Worm (Caenorhabditis elegans) whole organism, late embryonic: Measurements from ENCODE around the gene msp-81.

Experiments used
- C38D4.7 ChIP-seq: fragments of 200-800 bp; sonication (Bioruptor generic); optimal IDR thresholded peaks from 2 replicates; lab custom pipeline; 2018; ENCODE audit warnings: mild to moderate bottlenecking, missing genetic modification characterization, moderate library complexity, missing compliant biosample characterization
- F13H6.1 ChIP-seq: sonication (generic microtip); optimal IDR thresholded peaks from 2 replicates; lab custom pipeline; 2016; ENCODE audit warnings: missing genetic modification characterization, missing compliant biosample characterization
- Y22D7AL.16 ChIP-seq: sonication (generic microtip); optimal IDR thresholded peaks from 2 replicates; lab custom pipeline; 2016; ENCODE audit warnings: missing genetic modification characterization, missing compliant biosample characterization
- ahr-1 ChIP-seq: sonication (generic microtip); optimal IDR thresholded peaks from 2 replicates; lab custom pipeline; 2016; ENCODE audit warnings: missing genetic modification characterization, missing compliant biosample characterization
- ama-1 ChIP-seq: fragments of 150-350 bp; optimal IDR thresholded peaks from 2 replicates; lab custom pipeline; 2014
- ceh-14 ChIP-seq: sonication (generic microtip); optimal IDR thresholded peaks from 2 replicates; lab custom pipeline; 2016; ENCODE audit warnings: missing genotype, missing genetic modification characterization, missing compliant biosample characterization
- ceh-18 ChIP-seq: sonication (generic microtip); optimal IDR thresholded peaks from 2 replicates; lab custom pipeline; 2016; ENCODE audit warnings: missing genetic modification characterization, missing compliant biosample characterization
- ceh-2 ChIP-seq: sonication (generic microtip); optimal IDR thresholded peaks from 2 replicates; lab custom pipeline; 2016; ENCODE audit warnings: missing genotype, missing genetic modification characterization, missing compliant biosample characterization
- ceh-24 ChIP-seq: sonication (generic microtip); optimal IDR thresholded peaks from 2 replicates; lab custom pipeline; 2016; ENCODE audit warnings: mild to moderate bottlenecking, missing genetic modification characterization, missing compliant biosample characterization
- ceh-30 ChIP-seq: fragments of 150-350 bp; optimal IDR thresholded peaks from 2 replicates; lab custom pipeline; 2014; ENCODE audit warnings: missing biosample characterization, missing genetic modification characterization
- ceh-31 ChIP-seq: sonication (generic microtip); optimal IDR thresholded peaks from 2 replicates; lab custom pipeline; 2016; ENCODE audit warnings: missing genetic modification characterization, missing compliant biosample characterization
- ceh-34 ChIP-seq: sonication (generic microtip); optimal IDR thresholded peaks from 2 replicates; lab custom pipeline; 2016; ENCODE audit warnings: mild to moderate bottlenecking, missing genetic modification characterization, missing compliant biosample characterization
- ceh-45 ChIP-seq: fragments of 200-800 bp; sonication (Bioruptor generic); IDR thresholded peaks from 2 replicates; pipeline ENCODE4 v1.3.6; 2022; ENCODE audit warnings: missing genetic modification reagents, missing genetic modification characterization, missing compliant biosample characterization
- ceh-6 ChIP-seq: fragments of 200-800 bp; sonication (Bioruptor generic); optimal IDR thresholded peaks from 2 replicates; lab custom pipeline; 2018; ENCODE audit warnings: mild to moderate bottlenecking, missing genetic modification characterization, missing compliant biosample characterization
- che-1 ChIP-seq: sonication (generic microtip); optimal IDR thresholded peaks from 2 replicates; lab custom pipeline; 2016; ENCODE audit warnings: mild to moderate bottlenecking, missing genetic modification characterization, missing compliant biosample characterization
- dve-1 ChIP-seq: sonication (generic microtip); optimal IDR thresholded peaks from 2 replicates; lab custom pipeline; 2017; ENCODE audit warnings: antibody characterized with exemption, mild to moderate bottlenecking, missing genetic modification characterization, missing compliant biosample characterization
- elt-2 ChIP-seq: sonication (generic microtip); optimal IDR thresholded peaks from 2 replicates; lab custom pipeline; 2016; ENCODE audit warnings: missing genetic modification reagents, missing genetic modification characterization, missing compliant biosample characterization
- elt-4 ChIP-seq: sonication (generic microtip); optimal IDR thresholded peaks from 2 replicates; lab custom pipeline; 2016; ENCODE audit warnings: missing genetic modification characterization, missing compliant biosample characterization
- eyg-1 ChIP-seq: sonication (generic microtip); optimal IDR thresholded peaks from 2 replicates; lab custom pipeline; 2016; ENCODE audit warnings: missing genotype, missing genetic modification characterization, missing compliant biosample characterization
- fax-1 ChIP-seq: sonication (generic microtip); optimal IDR thresholded peaks from 2 replicates; lab custom pipeline; 2016; ENCODE audit warnings: missing genotype, missing genetic modification characterization, missing compliant biosample characterization
- fkh-10 ChIP-seq: fragments of 150-350 bp; optimal IDR thresholded peaks from 2 replicates; lab custom pipeline; 2014; ENCODE audit warnings: missing biosample characterization, missing genetic modification reagents, missing genetic modification characterization
- fkh-6 ChIP-seq: sonication (generic microtip); optimal IDR thresholded peaks from 2 replicates; lab custom pipeline; 2016; ENCODE audit warnings: missing genetic modification characterization, missing compliant biosample characterization
- hlh-6 ChIP-seq: sonication (generic microtip); optimal IDR thresholded peaks from 2 replicates; lab custom pipeline; 2016; ENCODE audit warnings: missing genotype, missing genetic modification characterization, missing compliant biosample characterization
- nfya-1 ChIP-seq: sonication (generic microtip); optimal IDR thresholded peaks from 2 replicates; lab custom pipeline; 2017; ENCODE audit warnings: missing genetic modification characterization, mild to moderate bottlenecking, missing compliant biosample characterization, antibody characterized with exemption, moderate library complexity
- npax-4 ChIP-seq: sonication (generic microtip); optimal IDR thresholded peaks from 2 replicates; lab custom pipeline; 2016; ENCODE audit warnings: missing genetic modification characterization, missing compliant biosample characterization
- pat-9 ChIP-seq: fragments of 200-800 bp; sonication (Bioruptor generic); optimal IDR thresholded peaks from 2 replicates; lab custom pipeline; 2018; ENCODE audit warnings: mild to moderate bottlenecking, missing genetic modification characterization, moderate library complexity, missing compliant biosample characterization
- pax-1 ChIP-seq: fragments of 150-350 bp; optimal IDR thresholded peaks from 2 replicates; lab custom pipeline; 2014; ENCODE audit warnings: missing biosample characterization, missing genetic modification characterization
- pha-4 ChIP-seq: fragments of 150-350 bp; optimal IDR thresholded peaks from 2 replicates; lab custom pipeline; 2018; ENCODE audit warnings: missing biosample characterization, missing genetic modification reagents, missing genetic modification characterization
- pqm-1 ChIP-seq: sonication (generic microtip); optimal IDR thresholded peaks from 2 replicates; lab custom pipeline; 2016; ENCODE audit warnings: missing genetic modification characterization, missing compliant biosample characterization
- pros-1 ChIP-seq: fragments of 150-350 bp; optimal IDR thresholded peaks from 2 replicates; lab custom pipeline; 2014; ENCODE audit warnings: missing biosample characterization, missing genetic modification reagents, missing genetic modification characterization
- ref-2 ChIP-seq: sonication (generic microtip); optimal IDR thresholded peaks from 2 replicates; lab custom pipeline; 2016; ENCODE audit warnings: missing genetic modification characterization, missing compliant biosample characterization
- rnt-1 ChIP-seq: sonication (generic microtip); optimal IDR thresholded peaks from 2 replicates; lab custom pipeline; 2016; ENCODE audit warnings: missing genetic modification characterization, missing compliant biosample characterization
- syd-9 ChIP-seq: sonication (generic microtip); optimal IDR thresholded peaks from 2 replicates; lab custom pipeline; 2016; ENCODE audit warnings: mild to moderate bottlenecking, missing genetic modification characterization, moderate library complexity, missing compliant biosample characterization
- tbx-2 ChIP-seq: sonication (generic microtip); optimal IDR thresholded peaks from 2 replicates; lab custom pipeline; 2016; ENCODE audit warnings: missing genetic modification characterization, missing compliant biosample characterization
- tbx-7 ChIP-seq: sonication (generic microtip); optimal IDR thresholded peaks from 2 replicates; lab custom pipeline; 2016; ENCODE audit warnings: missing genotype, missing genetic modification characterization, missing compliant biosample characterization
- ttx-3 ChIP-seq: sonication (generic microtip); optimal IDR thresholded peaks from 2 replicates; lab custom pipeline; 2016; ENCODE audit warnings: missing genetic modification reagents, missing genetic modification characterization, missing compliant biosample characterization
- unc-42 ChIP-seq: sonication (generic microtip); optimal IDR thresholded peaks from 2 replicates; lab custom pipeline; 2016; ENCODE audit warnings: missing genotype, missing genetic modification characterization, missing compliant biosample characterization
- unc-55 ChIP-seq: sonication (generic microtip); optimal IDR thresholded peaks from 2 replicates; lab custom pipeline; 2017; ENCODE audit warnings: missing biosample characterization, missing genetic modification reagents, missing genetic modification characterization
- unc-86 ChIP-seq: sonication (generic microtip); optimal IDR thresholded peaks from 2 replicates; lab custom pipeline; 2016; ENCODE audit warnings: missing genetic modification characterization, missing compliant biosample characterization
- zip-5 ChIP-seq: sonication (generic microtip); optimal IDR thresholded peaks from 2 replicates; lab custom pipeline; 2016; ENCODE audit warnings: missing genetic modification characterization, missing compliant biosample characterization

Gene msp-81

ce11 chrIV:9836317-9836716 lies at the start of gene msp-81:
Gene msp-81 (minus strand): TSS chrIV:9836417.
- no peak for TF ChIP-seq fkh-10 (GFP tag; lab: Kevin White, UChicago)
- no peak for TF ChIP-seq ama-1
- no peak for TF ChIP-seq ttx-3 (tag; lab: Kevin White, UChicago)
- TF ChIP-seq ref-2: no peak
- TF ChIP-seq ceh-6: no peak
- TF ChIP-seq fkh-6 (tag; lab: Kevin White, UChicago): no peak
- TF ChIP-seq tbx-2: no peak
- TF ChIP-seq Y22D7AL.16 (tag; lab: Kevin White, UChicago): no peak
- TF ChIP-seq tbx-7 (tag; lab: Kevin White, UChicago): no peak
- TF ChIP-seq unc-55 (GFP tag; lab: Kevin White, UChicago): no peak
- TF ChIP-seq eyg-1 (tag; lab: Kevin White, UChicago): no peak
- no peak for TF ChIP-seq rnt-1 (tag; lab: Kevin White, UChicago)
- TF ChIP-seq pat-9 (tag; lab: Kevin White, UChicago): no peak
- TF ChIP-seq, all 69 proteins: peak for 0

ce11 chrIV:9884257-9884656 lies 48.0 kb upstream of the msp-81 start, which contains the start of the genes prp-18 and mccc-1:
Gene prp-18 (minus strand): TSS chrIV:9884383.
Gene mccc-1 (plus strand): TSS chrIV:9884570.
- TF ChIP-seq pros-1 (tag; lab: Kevin White, UChicago) (no peak), che-1 (tag; lab: Kevin White, UChicago) (no peak), nfya-1 (tag; lab: Kevin White, UChicago) (peak; percentile 16), ceh-45 (GFP tag; lab: Robert Waterston, UW) (no peak), C38D4.7 (no peak), fkh-6 (tag; lab: Kevin White, UChicago) (no peak), elt-2 (tag; lab: Kevin White, UChicago) (no peak), unc-55 (GFP tag; lab: Kevin White, UChicago) (peak; percentile 28), dve-1 (tag; lab: Kevin White, UChicago) (peak; percentile 2), ceh-24 (tag; lab: Kevin White, UChicago) (no peak), pax-1 (tag; lab: Kevin White, UChicago) (no peak), ceh-31 (tag; lab: Kevin White, UChicago) (peak; percentile 44), elt-4 (tag; lab: Kevin White, UChicago) (no peak), unc-42 (peak; percentile 86)

- no peak for TF ChIP-seq zip-5 (tag; lab: Kevin White, UChicago)
- no peak for TF ChIP-seq ceh-30 (tag; lab: Kevin White, UChicago)
- no peak for TF ChIP-seq fkh-6 (tag; lab: Kevin White, UChicago)
- TF ChIP-seq ahr-1 (tag; lab: Kevin White, UChicago): no peak
- TF ChIP-seq hlh-6 (tag; lab: Kevin White, UChicago): no peak
- no peak for TF ChIP-seq ceh-18 (tag; lab: Kevin White, UChicago)
- no peak for TF ChIP-seq tbx-2
- no peak for TF ChIP-seq fkh-10 (GFP tag; lab: Kevin White, UChicago)
- TF ChIP-seq F13H6.1 (tag; lab: Kevin White, UChicago): no peak
- TF ChIP-seq ceh-14 (tag; lab: Kevin White, UChicago): no peak
Measured at ce11 chrIV:9878893-9879379, 42.7 kb upstream of the msp-81 start, which contains the start of gene nhr-4. Gene nhr-4 (plus strand): TSS chrIV:9879329.

ce11 chrIV:9875646-9876045 lies 39.4 kb upstream of the msp-81 start:
- no peak for TF ChIP-seq unc-86 (tag; lab: Kevin White, UChicago)
- no peak for TF ChIP-seq pqm-1
- TF ChIP-seq pha-4 (tag; lab: Kevin White, UChicago): no peak
- TF ChIP-seq fkh-6 (tag; lab: Kevin White, UChicago): no peak
- no peak for TF ChIP-seq ceh-2
- no peak for TF ChIP-seq C38D4.7
- no peak for TF ChIP-seq fax-1 (tag; lab: Kevin White, UChicago)
- TF ChIP-seq npax-4 (tag; lab: Kevin White, UChicago): no peak
- TF ChIP-seq ceh-34 (tag; lab: Kevin White, UChicago): no peak
- TF ChIP-seq ceh-14 (tag; lab: Kevin White, UChicago): no peak
- no peak for TF ChIP-seq syd-9 (tag; lab: Kevin White, UChicago)
- no peak for TF ChIP-seq pros-1 (tag; lab: Kevin White, UChicago)
- TF ChIP-seq ama-1: no peak
- no peak for TF ChIP-seq ceh-6
- TF ChIP-seq, all 69 proteins: peak for 0
